Worm (Caenorhabditis elegans): ENCODE data around the gene C25E10.12.

C25E10.12 gene

DNA sequence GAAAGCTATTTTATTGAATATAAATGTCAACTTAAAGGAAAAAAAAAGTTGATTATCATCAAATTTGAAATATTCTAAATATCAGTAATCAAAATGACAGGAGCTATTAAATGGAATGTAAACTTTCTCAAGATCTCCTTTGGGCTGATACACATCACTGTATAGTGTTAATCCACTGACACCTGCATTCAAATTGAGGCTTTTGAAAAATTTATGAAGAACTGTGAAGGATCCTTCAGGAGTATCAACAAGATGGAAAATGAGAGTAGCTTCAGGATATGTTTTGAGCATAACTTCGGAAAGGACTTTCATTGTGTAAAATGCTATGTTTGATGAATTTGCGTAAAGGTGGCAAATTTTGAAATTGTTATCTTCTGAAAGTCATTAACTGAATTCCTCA lies 35.0 kb upstream of the C25E10.12 start:
- TF ChIP-seq unc-39 (tag; optimal IDR thresholded peaks at IDR 0.05) (no peak), nhr-129 (tag; optimal IDR thresholded peaks at IDR 0.05) (peak; percentile 38), lin-13 (GFP tag; optimal IDR thresholded peaks at IDR 0.05) (no peak)

DNA sequence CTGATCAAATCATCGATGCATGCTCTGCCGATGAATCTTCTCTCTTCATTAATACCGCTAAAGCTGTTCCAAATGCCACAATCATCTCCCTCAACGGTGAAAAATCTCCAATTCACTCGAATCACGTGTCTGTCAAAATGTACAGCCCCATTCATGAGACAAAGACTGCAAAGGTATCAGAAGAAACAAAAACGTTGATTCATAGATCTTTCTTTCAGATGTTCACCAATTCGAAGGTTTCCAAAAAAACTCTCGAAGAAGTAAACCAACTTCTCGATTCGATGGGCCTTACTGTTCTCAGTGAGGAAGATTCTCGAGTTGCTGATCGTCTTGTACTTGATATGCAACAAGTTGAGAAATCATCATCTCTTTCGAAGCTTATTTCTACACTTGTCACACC lies 34.4 kb upstream of the C25E10.12 start:
- TF ChIP-seq ztf-1 (GFP tag; conservative IDR thresholded peaks at IDR 0.05) (no peak), lin-13 (GFP tag; optimal IDR thresholded peaks at IDR 0.05) (no peak), aly-2 (tag; optimal IDR thresholded peaks at IDR 0.05) (no peak), nhr-25 (tag; optimal IDR thresholded peaks at IDR 0.05) (no peak), nhr-12 (tag; optimal IDR thresholded peaks at IDR 0.05) (no peak), lsy-2 (tag; optimal IDR thresholded peaks at IDR 0.05) (no peak), elt-3 (tag; optimal IDR thresholded peaks at IDR 0.05) (no peak), zag-1 (tag; optimal IDR thresholded peaks at IDR 0.05) (no peak), nhr-23 (tag; optimal IDR thresholded peaks at IDR 0.05) (no peak), lin-39 (tag; optimal IDR thresholded peaks at IDR 0.05) (no peak), F13H6.1 (tag; optimal IDR thresholded peaks at IDR 0.05) (no peak), nhr-21 (tag; optimal IDR thresholded peaks at IDR 0.05) (no peak), mab-5 (tag; optimal IDR thresholded peaks at IDR 0.05) (no peak), sma-9 (GFP tag; optimal IDR thresholded peaks at IDR 0.05) (no peak), sma-9 (tag; optimal IDR thresholded peaks at IDR 0.05) (no peak), C34F6.9 (tag; optimal IDR thresholded peaks at IDR 0.05) (no peak), alr-1 (tag; optimal IDR thresholded peaks at IDR 0.05) (no peak), skn-1 (tag; optimal IDR thresholded peaks at IDR 0.05) (no peak), elt-1 (tag; optimal IDR thresholded peaks at IDR 0.05) (no peak), snpc-4 (tag; optimal IDR thresholded peaks at IDR 0.05) (no peak), mbf-1 (tag; optimal IDR thresholded peaks at IDR 0.05) (no peak)

DNA sequence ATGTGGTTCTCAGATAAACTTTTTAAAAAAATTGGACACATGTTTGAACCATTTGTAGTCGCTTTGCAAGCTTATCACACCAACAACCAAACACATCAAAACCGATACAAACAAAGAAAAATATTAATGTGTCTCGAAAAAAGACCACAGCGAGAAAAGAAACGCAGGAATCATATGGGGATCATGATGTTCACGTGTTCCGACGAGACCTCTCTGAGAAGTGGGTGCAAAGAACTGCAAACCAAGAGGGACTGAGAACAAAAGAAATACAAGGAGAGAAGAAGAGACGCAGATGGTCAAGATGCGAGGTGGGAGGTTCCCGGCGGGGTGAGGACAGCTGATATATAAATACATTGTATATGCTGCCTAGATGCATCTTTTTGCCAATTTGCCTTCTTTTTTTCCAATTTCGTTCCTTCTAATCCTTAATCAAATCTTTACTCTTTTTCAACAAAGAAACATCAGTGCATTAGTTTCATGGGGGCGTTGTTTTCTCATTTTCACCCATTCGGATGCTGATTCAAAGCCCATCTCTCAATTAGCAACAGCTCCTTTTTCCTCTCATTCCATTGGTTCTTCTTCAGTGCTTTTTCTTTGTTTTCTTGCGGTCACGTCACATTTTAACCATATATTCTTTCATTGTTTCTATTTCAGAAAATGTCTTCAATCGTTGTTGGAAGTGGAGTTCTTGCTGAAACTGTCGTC lies 33.5 kb upstream of the C25E10.12 start, which contains the start of gene F21C10.10:
Gene F21C10.10 (plus strand): TSS at position 655 of the 705 bp plus-strand sequence.
- TF ChIP-seq nhr-12 (tag; optimal IDR thresholded peaks at IDR 0.05), result no peak
- no peak for TF ChIP-seq elt-1 (tag; optimal IDR thresholded peaks at IDR 0.05)
- peak; percentile 70 for TF ChIP-seq fos-1 (tag; optimal IDR thresholded peaks at IDR 0.05)
- TF ChIP-seq nhr-25 (tag; optimal IDR thresholded peaks at IDR 0.05), result peak; percentile 97
- peak in 1 of 2 experiments; percentile 85 for TF ChIP-seq lsy-2 (tag; optimal IDR thresholded peaks at IDR 0.05)
- TF ChIP-seq snpc-4 (tag; optimal IDR thresholded peaks at IDR 0.05), result peak; percentile 68
- TF ChIP-seq nhr-237 (tag; optimal IDR thresholded peaks at IDR 0.05), result no peak
- no peak for TF ChIP-seq lin-11 (tag; optimal IDR thresholded peaks at IDR 0.05)
- TF ChIP-seq lin-13 (GFP tag; optimal IDR thresholded peaks at IDR 0.05), result peak; percentile 73
- peak; percentile 77 for TF ChIP-seq sem-4 (tag; optimal IDR thresholded peaks at IDR 0.05)
- TF ChIP-seq Y55F3AM.14 (GFP tag; optimal IDR thresholded peaks at IDR 0.05), result peak; percentile 88
- TF ChIP-seq unc-55 (GFP tag; optimal IDR thresholded peaks at IDR 0.05), result peak; percentile 29
- peak; percentile 96 for TF ChIP-seq nhr-21 (tag; optimal IDR thresholded peaks at IDR 0.05)
- TF ChIP-seq mab-5 (tag; optimal IDR thresholded peaks at IDR 0.05), result peak; percentile 17
- TF ChIP-seq crh-2 (tag; optimal IDR thresholded peaks at IDR 0.05), result peak; percentile 88
- TF ChIP-seq gmeb-1 (tag; optimal IDR thresholded peaks at IDR 0.05), result peak; percentile 73
- TF ChIP-seq egl-27 (tag; optimal IDR thresholded peaks at IDR 0.05), result peak; percentile 85
- TF ChIP-seq F13H6.1 (tag; optimal IDR thresholded peaks at IDR 0.05), result peak; percentile 96
- peak; percentile 63 to 89 for TF ChIP-seq mdl-1 (tag; optimal IDR thresholded peaks at IDR 0.05)
- TF ChIP-seq ceh-82 (tag; optimal IDR thresholded peaks at IDR 0.05), result no peak
- peak; percentile 72 for TF ChIP-seq blmp-1 (tag; optimal IDR thresholded peaks at IDR 0.05; ENCODE audit: insufficient read depth)
- no peak for TF ChIP-seq peb-1 (tag; optimal IDR thresholded peaks at IDR 0.05)
- TF ChIP-seq ztf-4 (tag; optimal IDR thresholded peaks at IDR 0.05), result peak; percentile 86
- TF ChIP-seq nhr-129 (tag; optimal IDR thresholded peaks at IDR 0.05), result peak; percentile 88
- TF ChIP-seq C34F6.9 (tag; optimal IDR thresholded peaks at IDR 0.05), result peak; percentile 86
- peak; percentile 93 for TF ChIP-seq sma-3 (GFP tag; optimal IDR thresholded peaks at IDR 0.05)
- TF ChIP-seq nhr-6 (tag; optimal IDR thresholded peaks at IDR 0.05), result peak; percentile 85
- TF ChIP-seq sma-9 (GFP tag; optimal IDR thresholded peaks at IDR 0.05), result peak; percentile 99
- peak; percentile 34 for TF ChIP-seq sma-9 (tag; optimal IDR thresholded peaks at IDR 0.05)
